Worm (Caenorhabditis elegans) whole organism, late embryonic: Measurements from ENCODE around the gene str-221.

Experiments used
- fkh-10 ChIP-seq: fragments of 150-350 bp; optimal IDR thresholded peaks from 2 replicates; lab custom pipeline; 2014; ENCODE audit warnings: missing biosample characterization, missing genetic modification reagents, missing genetic modification characterization
- nfya-1 ChIP-seq: sonication (generic microtip); optimal IDR thresholded peaks from 2 replicates; lab custom pipeline; 2017; ENCODE audit warnings: missing genetic modification characterization, mild to moderate bottlenecking, missing compliant biosample characterization, antibody characterized with exemption, moderate library complexity

DNA sequence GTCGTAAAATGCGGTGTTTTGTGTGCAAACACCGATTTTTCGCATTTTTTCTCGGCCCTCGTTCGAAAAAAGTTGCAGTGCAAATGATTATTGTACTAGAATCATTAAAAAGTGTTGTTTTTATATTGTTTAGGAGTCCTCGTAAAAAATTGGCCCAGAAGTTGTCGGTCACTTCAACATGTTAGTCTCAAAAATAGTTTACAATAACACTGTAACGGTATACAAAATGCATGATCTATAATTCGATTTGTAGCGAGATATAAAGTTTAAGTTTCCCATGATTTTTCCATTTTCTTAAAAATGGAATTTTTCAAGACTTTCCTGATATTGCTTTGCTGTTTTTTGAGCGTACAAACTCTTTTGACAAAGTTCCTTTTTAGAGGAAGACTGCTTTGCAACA, 26.8 kb downstream of the str-221 start, which contains the start of gene K04F1.8:
- no peak for TF ChIP-seq nfya-1 (tag; lab: Kevin White, UChicago)
- no peak for TF ChIP-seq fkh-10 (GFP tag; lab: Kevin White, UChicago)
